Fruit fly (Drosophila melanogaster) whole organism, pupa: Measurements from ENCODE around the gene CG15046.

Source experiments
- CG10348 ChIP-seq: fragments of 200-800 bp; sonication (Bioruptor generic); IDR thresholded peaks from 2 replicates; pipeline ENCODE4 v1.3.6; 2022; ENCODE audit warnings: missing biosample characterization, missing genetic modification characterization
- CG12605 ChIP-seq: fragments of 200-800 bp; sonication (Bioruptor generic); IDR thresholded peaks from 2 replicates; pipeline ENCODE4 v1.3.6; 2022; ENCODE audit warnings: missing biosample characterization, missing genetic modification characterization
- CG13204 ChIP-seq: fragments of 200-800 bp; sonication (Bioruptor generic); optimal IDR thresholded peaks from 2 replicates; lab custom pipeline; 2018; ENCODE audit warnings: missing biosample characterization, mild to moderate bottlenecking, missing genetic modification characterization, moderate library complexity
- CG14655 ChIP-seq: fragments of 200-800 bp; sonication (Bioruptor generic); optimal IDR thresholded peaks from 3 replicates; lab custom pipeline; 2017; ENCODE audit warnings: mild to moderate bottlenecking, missing biosample characterization, missing genetic modification reagents, missing genetic modification characterization
- CG15710 ChIP-seq: fragments of 200-800 bp; sonication (Bioruptor generic); optimal IDR thresholded peaks from 2 replicates; lab custom pipeline; 2018; ENCODE audit warnings: missing biosample characterization, mild to moderate bottlenecking, missing genetic modification characterization, moderate library complexity
- CG17806 ChIP-seq: fragments of 200-800 bp; sonication (Bioruptor generic); optimal IDR thresholded peaks from 2 replicates; lab custom pipeline; 2018; ENCODE audit warnings: missing biosample characterization, mild to moderate bottlenecking, missing genetic modification characterization, moderate library complexity
- CG32121 ChIP-seq: fragments of 200-800 bp; sonication (Bioruptor generic); IDR thresholded peaks from 2 replicates; pipeline ENCODE4 v1.3.6; 2022; ENCODE audit warnings: missing biosample characterization, missing genetic modification characterization
- CG34367 ChIP-seq: fragments of 200-800 bp; sonication (Bioruptor generic); optimal IDR thresholded peaks from 2 replicates; lab custom pipeline; 2018; ENCODE audit warnings: missing biosample characterization, mild to moderate bottlenecking, missing genetic modification characterization
- CG4496 ChIP-seq: fragments of 200-800 bp; sonication (Bioruptor generic); IDR thresholded peaks from 3 replicates; pipeline ENCODE4 v1.3.6; 2022; ENCODE audit warnings: missing biosample characterization, missing genetic modification characterization
- CG8159 ChIP-seq: fragments of 200-800 bp; sonication (Bioruptor generic); optimal IDR thresholded peaks from 3 replicates; lab custom pipeline; 2018; ENCODE audit warnings: missing biosample characterization, mild to moderate bottlenecking, missing genetic modification characterization, moderate library complexity
- CG8301 ChIP-seq: fragments of 200-800 bp; sonication (Bioruptor generic); optimal IDR thresholded peaks from 2 replicates; lab custom pipeline; 2018; ENCODE audit warnings: missing biosample characterization, mild to moderate bottlenecking, missing genetic modification characterization
- CG9948 ChIP-seq: fragments of 200-800 bp; sonication (Bioruptor generic); optimal IDR thresholded peaks from 2 replicates; lab custom pipeline; 2018; ENCODE audit warnings: missing biosample characterization, mild to moderate bottlenecking, missing genetic modification characterization, moderate library complexity
- D1 ChIP-seq: fragments of 200-800 bp; sonication (Bioruptor generic); optimal IDR thresholded peaks from 2 replicates; lab custom pipeline; 2018; ENCODE audit warnings: missing biosample characterization, mild to moderate bottlenecking, missing genetic modification characterization, moderate library complexity
- EcR ChIP-seq: fragments of 200-800 bp; sonication (Bioruptor generic); optimal IDR thresholded peaks from 3 replicates; lab custom pipeline; 2019; ENCODE audit warnings: missing biosample characterization, missing genetic modification characterization, mild to moderate bottlenecking, moderate library complexity, missing genetic modification reagents
- Ets98B ChIP-seq: fragments of 200-800 bp; sonication (Bioruptor generic); IDR thresholded peaks from 2 replicates; pipeline ENCODE4 v1.3.6; 2022; ENCODE audit warnings: missing biosample characterization, missing genetic modification characterization
- Pif1A ChIP-seq: fragments of 200-800 bp; sonication (Bioruptor generic); optimal IDR thresholded peaks from 3 replicates; lab custom pipeline; 2016; ENCODE audit warnings: missing biosample characterization, missing genetic modification characterization
- Pif1B ChIP-seq: fragments of 200-800 bp; sonication (Bioruptor generic); optimal IDR thresholded peaks from 3 replicates; lab custom pipeline; 2016; ENCODE audit warnings: missing biosample characterization, missing genetic modification characterization
- Snoo ChIP-seq: fragments of 200-800 bp; sonication (Bioruptor generic); optimal IDR thresholded peaks from 3 replicates; lab custom pipeline; 2017; ENCODE audit warnings: missing biosample characterization, mild to moderate bottlenecking, missing genetic modification characterization, inconsistent platforms
- fd96Ca ChIP-seq: fragments of 200-800 bp; sonication (Bioruptor generic); IDR thresholded peaks from 3 replicates; pipeline ENCODE4 v1.3.6; 2022; ENCODE audit warnings: missing biosample characterization, missing genetic modification characterization
- gl ChIP-seq: fragments of 200-800 bp; sonication (Bioruptor generic); optimal IDR thresholded peaks from 2 replicates; lab custom pipeline; 2018; ENCODE audit warnings: missing biosample characterization, mild to moderate bottlenecking, missing genetic modification characterization
- rn ChIP-seq: fragments of 200-800 bp; sonication (Bioruptor generic); IDR thresholded peaks from 2 replicates; pipeline ENCODE4 v1.3.6; 2022; ENCODE audit warnings: missing biosample characterization, missing genetic modification characterization

Gene CG15046

dm6 chrX:18439367-18439766 is 50.1 kb downstream of the CG15046 start, which contains the start of gene CG43841:
CG43841 (plus strand) TSS chrX:18439667.
- TF ChIP-seq CG9948 (tag; lab: Kevin White, UChicago) (no peak), CG13204 (GFP tag; lab: Kevin White, UChicago) (no peak), CG17806 (tag; lab: Kevin White, UChicago) (no peak), fd96Ca (GFP tag; lab: Robert Waterston, UW) (no peak), Snoo (tag; lab: Kevin White, UChicago) (no peak), D1 (tag; lab: Kevin White, UChicago) (no peak), CG8301 (tag; lab: Kevin White, UChicago) (no peak), Ets98B (no peak), CG12605 (GFP tag; lab: Robert Waterston, UW) (no peak), Pif1A (no peak), CG10348 (GFP tag; lab: Robert Waterston, UW) (no peak), CG8159 (no peak), CG34367 (tag; lab: Kevin White, UChicago) (no peak), gl (tag; lab: Kevin White, UChicago) (no peak), CG32121 (GFP tag; lab: Robert Waterston, UW) (no peak), EcR (GFP tag; lab: Kevin White, UChicago) (no peak), CG15710 (tag; lab: Kevin White, UChicago) (no peak), CG14655 (GFP tag; lab: Kevin White, UChicago) (no peak), CG4496 (GFP tag; lab: Robert Waterston, UW) (no peak), rn (GFP tag; lab: Robert Waterston, UW) (no peak)

dm6 chrX:18438568-18438967 is 50.9 kb downstream of the CG15046 start, which contains the start of gene CG32551:
CG32551 (plus strand) TSS chrX:18438868.
- TF ChIP-seq CG10348 (GFP tag; lab: Robert Waterston, UW) (no peak), CG15710 (tag; lab: Kevin White, UChicago) (no peak), Pif1B (GFP tag; lab: Kevin White, UChicago) (no peak), gl (tag; lab: Kevin White, UChicago) (no peak), D1 (tag; lab: Kevin White, UChicago) (no peak), CG9948 (tag; lab: Kevin White, UChicago) (no peak), CG17806 (tag; lab: Kevin White, UChicago) (no peak), rn (GFP tag; lab: Robert Waterston, UW) (no peak), CG8159 (no peak), CG32121 (GFP tag; lab: Robert Waterston, UW) (no peak), CG14655 (GFP tag; lab: Kevin White, UChicago) (no peak), Ets98B (no peak), CG34367 (tag; lab: Kevin White, UChicago) (no peak), Pif1A (no peak), fd96Ca (GFP tag; lab: Robert Waterston, UW) (no peak), EcR (GFP tag; lab: Kevin White, UChicago) (no peak), Snoo (tag; lab: Kevin White, UChicago) (no peak), CG8301 (tag; lab: Kevin White, UChicago) (no peak), CG12605 (GFP tag; lab: Robert Waterston, UW) (no peak), CG13204 (GFP tag; lab: Kevin White, UChicago) (no peak)
